Worm (Caenorhabditis elegans) whole organism, L4 larva: ENCODE measurements around the gene R09E12.9.

Source experiments
- ZK546.5 ChIP-seq, 2 experiments: sonication (generic microtip); optimal IDR thresholded peaks; 2 replicates each; lab custom pipeline; 2017; ENCODE audit warnings: missing biosample characterization in 2 of 2, missing genetic modification characterization in 2 of 2
- dve-1 ChIP-seq: sonication (generic microtip); optimal IDR thresholded peaks from 2 replicates; lab custom pipeline; 2017; ENCODE audit warnings: antibody characterized with exemption, mild to moderate bottlenecking, missing genetic modification characterization, missing compliant biosample characterization; ENCODE audit not compliant: insufficient read depth
- snpc-4 ChIP-seq: fragments of 150-350 bp; optimal IDR thresholded peaks from 2 replicates; lab custom pipeline; 2014; ENCODE audit warnings: missing biosample characterization, missing genetic modification characterization

DNA sequence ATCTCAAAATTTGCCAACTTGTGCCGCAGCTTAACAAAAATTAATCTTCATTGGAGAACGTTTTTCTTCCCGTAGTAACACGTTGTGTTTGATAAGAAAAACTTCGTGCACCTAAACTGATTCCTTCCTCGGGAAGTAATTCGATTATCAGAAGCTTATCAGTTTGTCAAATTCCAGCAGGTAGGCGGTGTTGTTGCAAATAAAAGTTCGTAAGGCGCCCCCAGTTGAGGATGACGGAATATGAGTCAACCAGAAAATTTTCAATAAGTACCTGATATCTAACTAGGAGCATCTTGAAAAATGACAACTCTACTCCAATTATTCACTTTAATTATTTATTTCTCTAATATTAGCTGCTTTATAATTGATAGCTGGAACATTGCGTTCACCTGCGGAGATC, 35.6 kb upstream of the R09E12.9 start, which contains the start of gene C05E4.7:
- TF ChIP-seq snpc-4 (tag; lab: Kevin White, UChicago) (no peak), dve-1 (tag; lab: Kevin White, UChicago) (no peak), ZK546.5 (tag; optimal IDR thresholded peaks at IDR 0.05; lab: Kevin White, UChicago) (no peak)
